Fruit fly (Drosophila melanogaster) whole organism, adult: ENCODE results near the gene CG17127.

Experiments used
- CG12768 ChIP-seq: fragments of 200-800 bp; sonication (Bioruptor generic); optimal IDR thresholded peaks from 2 replicates; lab custom pipeline; 2017; ENCODE audit warnings: missing biosample characterization, missing genetic modification characterization, mild to moderate bottlenecking, moderate library complexity, missing genetic modification reagents
- CG14711 ChIP-seq: fragments of 200-800 bp; sonication (Bioruptor generic); optimal IDR thresholded peaks from 2 replicates; lab custom pipeline; 2018; ENCODE audit warnings: missing biosample characterization, mild to moderate bottlenecking, missing genetic modification characterization, moderate library complexity
- CG5204 ChIP-seq: fragments of 200-800 bp; sonication (Bioruptor generic); optimal IDR thresholded peaks from 2 replicates; lab custom pipeline; 2016; ENCODE audit warnings: missing biosample characterization, missing genetic modification characterization
- CG7045 ChIP-seq: fragments of 200-800 bp; sonication (Bioruptor generic); optimal IDR thresholded peaks from 2 replicates; lab custom pipeline; 2017; ENCODE audit warnings: missing biosample characterization, mild to moderate bottlenecking, missing genetic modification characterization
- Crg-1 ChIP-seq: fragments of 200-800 bp; sonication (Bioruptor generic); optimal IDR thresholded peaks from 2 replicates; lab custom pipeline; 2016; ENCODE audit warnings: missing biosample characterization, missing genetic modification characterization
- Hr96 ChIP-seq: fragments of 200-800 bp; sonication (Bioruptor generic); optimal IDR thresholded peaks from 2 replicates; lab custom pipeline; 2016; ENCODE audit warnings: missing biosample characterization, missing genetic modification characterization
- Mnt ChIP-seq: fragments of 200-800 bp; sonication (Bioruptor generic); optimal IDR thresholded peaks from 2 replicates; lab custom pipeline; 2016; ENCODE audit warnings: missing biosample characterization, mild to moderate bottlenecking, missing genetic modification characterization
- bab1 ChIP-seq: fragments of 200-800 bp; sonication (Bioruptor generic); optimal IDR thresholded peaks from 3 replicates; lab custom pipeline; 2019; ENCODE audit warnings: missing biosample characterization, mild to moderate bottlenecking, missing genetic modification characterization, moderate library complexity
- cic ChIP-seq: fragments of 200-800 bp; sonication (Bioruptor generic); optimal IDR thresholded peaks from 2 replicates; lab custom pipeline; 2017; ENCODE audit warnings: missing biosample characterization, mild to moderate bottlenecking, missing genetic modification characterization, moderate library complexity
- cnc ChIP-seq, 2 experiments: fragments of >200 bp; optimal IDR thresholded peaks; 2 replicates each; lab custom pipeline; 2017
- kay ChIP-seq: fragments of 200-800 bp; sonication (Bioruptor generic); peaks from one replicate; lab custom pipeline; 2016; ENCODE audit warnings: missing biosample characterization, missing genetic modification characterization, borderline replicate concordance
- ovo ChIP-seq: fragments of 200-800 bp; sonication (Bioruptor generic); optimal IDR thresholded peaks from 2 replicates; lab custom pipeline; 2016; ENCODE audit warnings: missing biosample characterization, missing genetic modification characterization
- tj ChIP-seq: fragments of 200-800 bp; sonication (Bioruptor generic); optimal IDR thresholded peaks from 3 replicates; lab custom pipeline; 2017; ENCODE audit warnings: missing biosample characterization, mild to moderate bottlenecking, missing genetic modification characterization, moderate library complexity
- toe ChIP-seq: fragments of 200-800 bp; sonication (Bioruptor generic); optimal IDR thresholded peaks from 2 replicates; lab custom pipeline; 2016; ENCODE audit warnings: missing biosample characterization, missing genetic modification characterization

DNA sequence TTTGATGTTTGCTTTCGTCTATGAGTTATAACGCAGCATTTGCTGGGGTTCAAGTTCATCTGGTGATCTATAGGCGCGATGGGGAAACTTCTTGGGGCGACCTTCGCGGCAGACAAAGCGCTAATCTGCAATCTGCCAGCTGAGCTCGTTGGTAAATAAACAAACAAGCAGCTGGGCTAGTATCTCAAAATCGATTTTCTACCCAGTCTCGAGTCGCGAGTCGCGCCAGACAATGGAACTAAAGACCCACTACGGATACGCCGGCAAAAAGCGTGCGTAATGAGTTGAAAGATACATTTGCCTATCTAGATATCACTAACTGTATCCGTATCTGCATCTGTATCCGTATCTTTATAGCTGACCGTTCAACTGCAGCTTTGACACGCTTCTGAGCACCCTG is 17.1 kb upstream of the CG17127 start:
- TF ChIP-seq CG12768 (GFP tag; lab: Kevin White, UChicago) (no peak), Crg-1 (no peak), Mnt (GFP tag; lab: Kevin White, UChicago) (no peak), ovo (GFP tag; lab: Kevin White, UChicago) (no peak), CG7045 (GFP tag; lab: Kevin White, UChicago) (no peak), kay (GFP tag; lab: Kevin White, UChicago) (no peak), tj (GFP tag; lab: Kevin White, UChicago) (no peak), cic (GFP tag; lab: Kevin White, UChicago) (no peak), toe (GFP tag; lab: Kevin White, UChicago) (no peak), bab1 (GFP tag; lab: Kevin White, UChicago) (no peak), Hr96 (GFP tag; lab: Kevin White, UChicago) (no peak), cnc (optimal IDR thresholded peaks at IDR 0.05; lab: Kevin White, UChicago) (no peak), CG5204 (no peak), CG14711 (no peak)
